Fruit fly (Drosophila melanogaster) whole organism, adult: ENCODE measurements around the gene CG5902.

Experiments
- CG11617 ChIP-seq: fragments of 200-800 bp; sonication (Bioruptor generic); optimal IDR thresholded peaks from 2 replicates; lab custom pipeline; 2017; ENCODE audit warnings: mild to moderate bottlenecking, missing biosample characterization, missing genetic modification reagents, missing genetic modification characterization
- CG12768 ChIP-seq: fragments of 200-800 bp; sonication (Bioruptor generic); optimal IDR thresholded peaks from 2 replicates; lab custom pipeline; 2017; ENCODE audit warnings: missing biosample characterization, missing genetic modification characterization, mild to moderate bottlenecking, moderate library complexity, missing genetic modification reagents
- CG14711 ChIP-seq: fragments of 200-800 bp; sonication (Bioruptor generic); optimal IDR thresholded peaks from 2 replicates; lab custom pipeline; 2018; ENCODE audit warnings: missing biosample characterization, mild to moderate bottlenecking, missing genetic modification characterization, moderate library complexity
- CG1620 ChIP-seq: fragments of 200-800 bp; sonication (Bioruptor generic); optimal IDR thresholded peaks from 2 replicates; lab custom pipeline; 2016; ENCODE audit warnings: missing biosample characterization, missing genetic modification characterization
- CG33017 ChIP-seq: fragments of 200-800 bp; sonication (Bioruptor generic); optimal IDR thresholded peaks from 2 replicates; lab custom pipeline; 2018; ENCODE audit warnings: missing biosample characterization, mild to moderate bottlenecking, missing genetic modification characterization, moderate library complexity
- CG5204 ChIP-seq: fragments of 200-800 bp; sonication (Bioruptor generic); optimal IDR thresholded peaks from 2 replicates; lab custom pipeline; 2016; ENCODE audit warnings: missing biosample characterization, missing genetic modification characterization
- CG7045 ChIP-seq: fragments of 200-800 bp; sonication (Bioruptor generic); optimal IDR thresholded peaks from 2 replicates; lab custom pipeline; 2017; ENCODE audit warnings: missing biosample characterization, mild to moderate bottlenecking, missing genetic modification characterization
- CG7101 ChIP-seq: fragments of 200-800 bp; sonication (Bioruptor generic); optimal IDR thresholded peaks from 2 replicates; lab custom pipeline; 2018; ENCODE audit warnings: missing biosample characterization, mild to moderate bottlenecking, missing genetic modification characterization, moderate library complexity
- Clk ChIP-seq: fragments of 200-800 bp; sonication (Bioruptor generic); optimal IDR thresholded peaks from 2 replicates; lab custom pipeline; 2017; ENCODE audit warnings: missing biosample characterization, missing genetic modification characterization
- Crg-1 ChIP-seq: fragments of 200-800 bp; sonication (Bioruptor generic); optimal IDR thresholded peaks from 2 replicates; lab custom pipeline; 2016; ENCODE audit warnings: missing biosample characterization, missing genetic modification characterization
- Hr96 ChIP-seq: fragments of 200-800 bp; sonication (Bioruptor generic); optimal IDR thresholded peaks from 2 replicates; lab custom pipeline; 2016; ENCODE audit warnings: missing biosample characterization, missing genetic modification characterization
- Mnt ChIP-seq: fragments of 200-800 bp; sonication (Bioruptor generic); optimal IDR thresholded peaks from 2 replicates; lab custom pipeline; 2016; ENCODE audit warnings: missing biosample characterization, mild to moderate bottlenecking, missing genetic modification characterization
- bab1 ChIP-seq: fragments of 200-800 bp; sonication (Bioruptor generic); optimal IDR thresholded peaks from 3 replicates; lab custom pipeline; 2019; ENCODE audit warnings: missing biosample characterization, mild to moderate bottlenecking, missing genetic modification characterization, moderate library complexity
- cic ChIP-seq: fragments of 200-800 bp; sonication (Bioruptor generic); optimal IDR thresholded peaks from 2 replicates; lab custom pipeline; 2017; ENCODE audit warnings: missing biosample characterization, mild to moderate bottlenecking, missing genetic modification characterization, moderate library complexity
- cnc ChIP-seq, 2 experiments: fragments of >200 bp; optimal IDR thresholded peaks; 2 replicates each; lab custom pipeline; 2017
- kay ChIP-seq: fragments of 200-800 bp; sonication (Bioruptor generic); peaks from one replicate; lab custom pipeline; 2016; ENCODE audit warnings: missing biosample characterization, missing genetic modification characterization, borderline replicate concordance
- ovo ChIP-seq: fragments of 200-800 bp; sonication (Bioruptor generic); optimal IDR thresholded peaks from 2 replicates; lab custom pipeline; 2016; ENCODE audit warnings: missing biosample characterization, missing genetic modification characterization
- pad ChIP-seq: fragments of 200-800 bp; sonication (Bioruptor generic); optimal IDR thresholded peaks from 3 replicates; lab custom pipeline; 2017; ENCODE audit warnings: missing biosample characterization, missing genetic modification characterization, mild to moderate bottlenecking, moderate library complexity, missing genetic modification reagents
- tj ChIP-seq: fragments of 200-800 bp; sonication (Bioruptor generic); optimal IDR thresholded peaks from 3 replicates; lab custom pipeline; 2017; ENCODE audit warnings: missing biosample characterization, mild to moderate bottlenecking, missing genetic modification characterization, moderate library complexity
- toe ChIP-seq: fragments of 200-800 bp; sonication (Bioruptor generic); optimal IDR thresholded peaks from 2 replicates; lab custom pipeline; 2016; ENCODE audit warnings: missing biosample characterization, missing genetic modification characterization

Gene CG5902

DNA sequence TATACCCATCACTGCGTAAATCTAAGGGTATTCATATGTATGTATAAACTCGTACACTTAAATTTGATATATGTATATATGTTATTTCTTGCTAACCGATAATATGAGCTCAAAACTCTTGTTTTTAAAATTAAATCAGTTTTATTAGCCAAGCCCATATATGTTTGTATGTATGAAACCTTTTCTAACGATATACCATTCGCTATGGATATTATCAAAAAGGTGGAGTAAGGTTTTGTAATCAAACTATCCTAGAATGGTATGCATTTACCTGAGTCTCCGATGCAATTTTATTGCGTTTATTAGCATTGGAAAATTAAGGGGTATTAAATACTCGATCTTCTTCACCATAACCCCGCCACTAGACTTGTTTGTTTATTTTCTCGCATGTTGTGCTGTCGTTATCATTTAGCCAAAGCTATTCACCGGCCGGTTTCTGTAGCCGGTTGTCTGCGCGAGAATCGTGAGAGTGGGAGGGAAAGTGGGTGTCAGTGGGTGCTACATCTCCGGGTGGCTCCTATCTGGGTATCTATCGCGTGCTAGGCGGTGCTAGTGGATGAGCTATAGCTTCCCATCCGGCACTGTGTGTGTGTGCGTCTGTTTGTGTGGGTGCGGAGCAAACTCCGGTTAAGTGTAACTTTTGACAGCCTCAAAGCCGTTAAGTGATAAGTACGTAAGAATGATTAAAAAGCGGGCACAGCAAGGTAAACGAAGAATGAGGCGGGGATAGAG, 21.5 kb downstream of the CG5902 start:
- TF ChIP-seq Mnt (GFP tag; lab: Kevin White, UChicago): peak; percentile 5
- TF ChIP-seq Hr96: no peak
- peak; percentile 41 for TF ChIP-seq cic (GFP tag; lab: Kevin White, UChicago)
- no peak for TF ChIP-seq CG11617 (GFP tag; lab: Kevin White, UChicago)
- TF ChIP-seq toe: no peak
- TF ChIP-seq CG33017 (tag; lab: Kevin White, UChicago): no peak
- TF ChIP-seq kay: peak; percentile 66

DNA sequence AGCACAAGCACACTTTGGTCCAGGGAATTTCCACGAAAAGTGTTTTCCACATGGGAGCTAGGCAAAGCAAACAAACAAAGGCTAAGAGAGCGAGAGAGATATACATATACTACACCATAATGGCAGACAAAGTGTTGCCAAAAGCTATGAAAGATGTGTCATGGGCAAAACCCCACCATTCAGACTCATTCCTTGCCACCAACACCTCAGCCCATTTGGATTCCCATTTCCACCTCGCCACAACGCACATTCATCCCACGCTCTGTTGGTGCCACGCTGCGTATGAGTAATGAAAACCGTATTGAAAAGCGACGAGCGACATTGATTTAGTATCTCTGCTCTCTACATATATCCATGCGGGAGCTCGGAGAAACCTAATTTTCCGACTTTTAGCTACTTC, 22.4 kb downstream of the CG5902 start:
- TF ChIP-seq Mnt (GFP tag; lab: Kevin White, UChicago) (no peak), CG12768 (GFP tag; lab: Kevin White, UChicago) (no peak), tj (GFP tag; lab: Kevin White, UChicago) (no peak), kay (no peak), Hr96 (no peak), cnc (optimal IDR thresholded peaks at IDR 0.05; lab: Kevin White, UChicago) (no peak), Clk (GFP tag; lab: Kevin White, UChicago) (no peak), CG7045 (GFP tag; lab: Kevin White, UChicago) (no peak), CG33017 (tag; lab: Kevin White, UChicago) (no peak), Crg-1 (GFP tag; lab: Kevin White, UChicago) (no peak), toe (no peak)

DNA sequence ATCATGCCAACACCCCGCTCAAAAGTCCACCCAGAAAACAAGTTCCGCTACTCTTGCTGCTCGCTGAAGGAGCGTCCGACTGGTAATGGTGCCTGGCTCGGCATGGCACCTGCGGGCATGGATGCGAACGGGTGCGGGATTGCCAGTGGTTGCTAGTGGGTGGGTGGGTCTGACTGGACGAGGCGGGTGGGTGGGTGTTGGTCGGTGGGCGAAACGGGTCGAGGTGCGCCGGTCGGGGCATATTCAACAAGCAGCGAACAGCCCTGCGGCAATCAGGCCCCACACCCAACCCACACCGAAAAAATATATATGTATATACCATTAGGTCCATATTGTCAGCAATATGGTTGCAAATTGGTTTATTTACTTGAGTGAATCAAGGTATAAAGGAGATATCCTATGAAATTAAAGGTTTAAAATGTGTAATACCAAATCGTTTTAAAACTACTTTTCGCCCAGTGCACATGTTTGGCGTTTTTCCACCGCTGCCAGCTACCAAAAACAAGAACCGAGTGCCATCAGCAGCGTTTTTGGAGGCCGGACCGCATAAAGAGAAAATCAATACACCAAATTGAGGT, 24.3 kb downstream of the CG5902 start:
- TF ChIP-seq cnc (optimal IDR thresholded peaks at IDR 0.05; lab: Kevin White, UChicago): no peak
- peak; percentile 1 for TF ChIP-seq CG33017 (tag; lab: Kevin White, UChicago)

DNA sequence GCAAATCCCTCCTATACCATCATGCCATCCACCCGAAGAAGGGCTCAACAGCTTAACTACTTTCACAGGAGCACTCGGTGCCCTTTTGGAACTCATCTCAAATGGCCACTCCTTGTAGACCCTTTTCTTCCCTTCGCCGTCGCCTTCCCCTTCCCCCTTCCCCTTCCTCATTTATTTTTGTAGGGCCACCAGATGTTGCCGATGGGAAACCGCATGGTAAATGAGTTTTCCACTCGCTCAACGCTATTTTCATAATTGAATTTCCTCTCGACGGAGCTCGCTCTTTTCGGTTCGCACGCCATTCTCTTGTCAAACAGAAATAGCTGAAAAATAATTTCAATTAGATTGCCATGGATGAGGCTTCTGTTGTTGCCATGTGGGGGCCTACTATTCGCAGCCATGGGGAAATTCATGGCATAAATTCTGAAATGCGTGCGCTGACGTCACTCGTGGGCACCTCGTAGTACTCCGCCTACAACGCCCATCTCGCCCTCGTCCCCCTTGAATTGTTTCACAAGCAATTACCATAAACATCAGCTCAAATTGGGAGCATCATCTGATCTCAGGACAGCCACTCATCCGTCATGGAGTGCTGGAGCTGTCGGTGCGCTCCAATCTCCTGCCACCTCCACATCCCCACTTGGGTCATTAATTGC, 25.7 kb downstream of the CG5902 start:
- TF ChIP-seq bab1 (GFP tag; lab: Kevin White, UChicago) (no peak), CG12768 (GFP tag; lab: Kevin White, UChicago) (no peak), ovo (GFP tag; lab: Kevin White, UChicago) (no peak), Crg-1 (GFP tag; lab: Kevin White, UChicago) (no peak), Mnt (GFP tag; lab: Kevin White, UChicago) (no peak), Clk (GFP tag; lab: Kevin White, UChicago) (no peak)

DNA sequence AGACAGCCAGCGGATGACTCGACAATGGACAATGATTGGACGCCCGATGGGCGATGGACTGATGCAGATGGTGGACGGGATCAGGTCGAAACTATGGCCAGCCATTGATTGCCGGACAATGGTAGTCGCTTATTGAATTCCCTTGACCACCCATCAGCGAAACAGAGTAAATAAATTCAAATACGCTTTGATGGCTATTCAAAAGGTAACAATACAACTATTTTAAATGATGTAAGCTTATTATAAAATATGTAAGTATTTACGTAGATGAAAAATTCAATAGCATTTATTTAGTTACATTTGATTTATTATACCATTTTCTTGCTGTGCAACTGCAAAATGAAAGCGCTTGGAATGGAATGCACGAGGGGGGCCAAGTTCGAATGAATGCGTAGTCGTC, 28.2 kb downstream of the CG5902 start:
- TF ChIP-seq CG12768 (GFP tag; lab: Kevin White, UChicago) (no peak), CG7045 (GFP tag; lab: Kevin White, UChicago) (no peak), kay (no peak), Crg-1 (GFP tag; lab: Kevin White, UChicago) (no peak), CG11617 (GFP tag; lab: Kevin White, UChicago) (no peak), CG5204 (GFP tag; lab: Kevin White, UChicago) (no peak), CG1620 (GFP tag; lab: Kevin White, UChicago) (no peak), bab1 (GFP tag; lab: Kevin White, UChicago) (no peak), toe (no peak), cnc (optimal IDR thresholded peaks at IDR 0.05; lab: Kevin White, UChicago) (no peak), pad (no peak), Mnt (GFP tag; lab: Kevin White, UChicago) (no peak), Clk (GFP tag; lab: Kevin White, UChicago) (no peak), Hr96 (no peak), CG7101 (tag; lab: Kevin White, UChicago) (no peak), CG14711 (tag; lab: Kevin White, UChicago) (no peak), tj (GFP tag; lab: Kevin White, UChicago) (no peak), CG33017 (tag; lab: Kevin White, UChicago) (no peak), ovo (GFP tag; lab: Kevin White, UChicago) (no peak), cic (GFP tag; lab: Kevin White, UChicago) (no peak)

DNA sequence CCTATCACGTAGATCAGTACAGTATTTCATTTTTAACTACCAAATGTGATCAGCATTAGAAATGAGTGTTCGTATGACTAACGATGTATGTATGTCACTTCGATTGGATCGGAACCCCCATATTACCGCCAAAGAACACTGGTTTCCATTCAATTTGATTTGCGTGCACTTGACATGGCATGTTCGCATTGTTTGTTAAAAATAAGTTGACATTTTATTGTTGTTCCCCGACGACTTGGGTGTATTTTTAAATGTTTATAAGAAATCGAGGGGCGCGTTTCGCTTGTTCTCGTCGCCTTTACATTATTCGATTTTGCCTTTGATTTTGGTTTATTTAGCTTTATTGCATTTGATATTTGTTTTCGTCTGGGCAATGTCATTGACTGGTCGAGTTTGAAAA, 29.0 kb downstream of the CG5902 start:
- no peak for TF ChIP-seq Mnt (GFP tag; lab: Kevin White, UChicago)
- no peak for TF ChIP-seq CG7101 (tag; lab: Kevin White, UChicago)
- TF ChIP-seq CG5204 (GFP tag; lab: Kevin White, UChicago): no peak
- TF ChIP-seq ovo (GFP tag; lab: Kevin White, UChicago): no peak
- TF ChIP-seq CG11617 (GFP tag; lab: Kevin White, UChicago): no peak
- TF ChIP-seq kay: no peak
- TF ChIP-seq tj (GFP tag; lab: Kevin White, UChicago): no peak
- no peak for TF ChIP-seq CG1620 (GFP tag; lab: Kevin White, UChicago)
- TF ChIP-seq CG14711 (tag; lab: Kevin White, UChicago): no peak
- TF ChIP-seq bab1 (GFP tag; lab: Kevin White, UChicago): no peak
- TF ChIP-seq toe: no peak
- no peak for TF ChIP-seq CG12768 (GFP tag; lab: Kevin White, UChicago)
- TF ChIP-seq Crg-1 (GFP tag; lab: Kevin White, UChicago): no peak
- TF ChIP-seq CG7045 (GFP tag; lab: Kevin White, UChicago): no peak
- TF ChIP-seq Clk (GFP tag; lab: Kevin White, UChicago): no peak
- no peak for TF ChIP-seq cnc (optimal IDR thresholded peaks at IDR 0.05; lab: Kevin White, UChicago)
- no peak for TF ChIP-seq CG33017 (tag; lab: Kevin White, UChicago)
